Worm (Caenorhabditis elegans): ENCODE measurements around the gene C29F7.10.
A peak's percentile ranks its signal among the peaks of the same experiment; 100 is the strongest.

DNA sequence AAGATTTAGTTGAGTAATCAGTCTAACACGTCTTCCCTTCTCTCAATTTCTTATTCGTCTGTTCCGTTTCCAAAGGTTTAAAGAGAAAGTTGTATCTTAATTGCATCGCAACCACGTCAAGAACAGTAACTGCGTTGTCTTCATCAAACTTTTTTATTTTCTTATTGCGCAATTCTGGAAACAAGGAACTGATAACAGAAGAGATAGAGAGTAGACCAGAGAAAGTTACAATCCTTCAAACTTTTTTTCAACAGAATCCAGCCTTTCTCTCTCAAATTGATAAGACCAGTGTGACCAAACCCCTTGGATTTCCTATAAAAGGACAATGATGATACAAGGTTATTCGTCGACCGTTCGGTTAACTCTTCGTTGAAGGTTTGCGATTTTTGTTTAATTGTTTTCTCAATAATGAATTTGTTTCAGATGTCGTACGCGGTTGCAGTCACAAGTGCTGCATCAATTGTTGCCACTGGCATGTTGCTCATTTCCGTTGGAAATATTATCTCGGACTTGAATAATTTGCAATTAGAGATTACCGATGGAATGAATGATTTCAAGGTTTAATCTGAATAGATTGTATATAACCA is 37.9 kb upstream of the C29F7.10 start, which contains the start of gene col-184:
- TF ChIP-seq nhr-28 (tag; optimal IDR thresholded peaks at IDR 0.05) (peak; percentile 37), dpl-1 (GFP tag; optimal IDR thresholded peaks at IDR 0.05) (no peak), ceh-82 (tag; optimal IDR thresholded peaks at IDR 0.05) (no peak), Y48G9A.11 (GFP tag; IDR thresholded peaks at IDR 0.05) (no peak)
